Fruit fly (Drosophila melanogaster) whole organism, prepupa: ENCODE results near the gene Kua.
A peak's percentile ranks its signal among the peaks of the same experiment; 100 is the strongest.

ENCODE experiments used
- CG10631 ChIP-seq: fragments of 200-800 bp; sonication (Bioruptor generic); optimal IDR thresholded peaks from 2 replicates; lab custom pipeline; 2016; ENCODE audit warnings: missing biosample characterization, missing genetic modification characterization
- CG10669 ChIP-seq: fragments of 200-800 bp; sonication (Bioruptor generic); optimal IDR thresholded peaks from 3 replicates; lab custom pipeline; 2018; ENCODE audit warnings: missing biosample characterization, mild to moderate bottlenecking, missing genetic modification characterization, moderate library complexity
- CG3032 ChIP-seq: fragments of 200-800 bp; optimal IDR thresholded peaks from 2 replicates; lab custom pipeline; 2019; ENCODE audit warnings: missing biosample characterization, mild to moderate bottlenecking, missing genetic modification characterization, moderate library complexity
- CG32006 ChIP-seq: fragments of 200-800 bp; sonication (Bioruptor generic); optimal IDR thresholded peaks from 3 replicates; lab custom pipeline; 2017; ENCODE audit warnings: missing biosample characterization, mild to moderate bottlenecking, missing genetic modification characterization
- CG34406 ChIP-seq: fragments of 200-800 bp; sonication (Bioruptor generic); optimal IDR thresholded peaks from 3 replicates; lab custom pipeline; 2016; ENCODE audit warnings: missing biosample characterization, missing genetic modification characterization
- CG3919 ChIP-seq: fragments of 200-800 bp; sonication (Bioruptor generic); optimal IDR thresholded peaks from 3 replicates; lab custom pipeline; 2016; ENCODE audit warnings: missing biosample characterization, missing genetic modification characterization
- CG4318 ChIP-seq: fragments of 200-800 bp; sonication (Bioruptor generic); optimal IDR thresholded peaks from 3 replicates; lab custom pipeline; 2017; ENCODE audit warnings: missing biosample characterization, mild to moderate bottlenecking, missing genetic modification characterization
- CG6163 ChIP-seq: fragments of 200-800 bp; sonication (Bioruptor generic); IDR thresholded peaks from 3 replicates; pipeline ENCODE4 v1.3.6; 2022; ENCODE audit warnings: missing biosample characterization, missing genetic modification characterization
- CG6276 ChIP-seq: fragments of 200-800 bp; sonication (Bioruptor generic); optimal IDR thresholded peaks from 2 replicates; lab custom pipeline; 2017; ENCODE audit warnings: missing biosample characterization, mild to moderate bottlenecking, missing genetic modification characterization
- CG6792 ChIP-seq: fragments of 200-800 bp; sonication (Bioruptor generic); optimal IDR thresholded peaks from 3 replicates; lab custom pipeline; 2016; ENCODE audit warnings: missing biosample characterization, missing genetic modification characterization
- CG6808 ChIP-seq: fragments of 200-800 bp; sonication (Bioruptor generic); optimal IDR thresholded peaks from 3 replicates; lab custom pipeline; 2017; ENCODE audit warnings: missing biosample characterization, missing genetic modification characterization, mild to moderate bottlenecking, moderate library complexity, missing genetic modification reagents
- CG6854 ChIP-seq: fragments of 200-800 bp; sonication (Bioruptor generic); optimal IDR thresholded peaks from 2 replicates; lab custom pipeline; 2017; ENCODE audit warnings: missing biosample characterization, mild to moderate bottlenecking, missing genetic modification characterization
- CG7368 ChIP-seq: fragments of 200-800 bp; sonication (Bioruptor generic); optimal IDR thresholded peaks from 3 replicates; lab custom pipeline; 2016; ENCODE audit warnings: missing biosample characterization, missing genetic modification characterization
- CG8119 ChIP-seq: fragments of 200-800 bp; sonication (Bioruptor generic); IDR thresholded peaks from 3 replicates; pipeline ENCODE4 v1.3.6; 2022; ENCODE audit warnings: missing biosample characterization, missing genetic modification characterization
- CG9139 ChIP-seq: fragments of 200-800 bp; sonication (Bioruptor generic); optimal IDR thresholded peaks from 3 replicates; lab custom pipeline; 2017; ENCODE audit warnings: missing biosample characterization, mild to moderate bottlenecking, missing genetic modification characterization
- Eip75B ChIP-seq: fragments of 200-800 bp; sonication (Bioruptor generic); optimal IDR thresholded peaks from 3 replicates; lab custom pipeline; 2016; ENCODE audit warnings: missing biosample characterization, missing genetic modification characterization
- Eip78C ChIP-seq: fragments of 200-800 bp; sonication (Bioruptor generic); peaks from one replicate; lab custom pipeline; 2016; ENCODE audit warnings: missing biosample characterization, missing genetic modification characterization
- Eip93F ChIP-seq: fragments of 200-800 bp; sonication (Bioruptor generic); optimal IDR thresholded peaks from 2 replicates; lab custom pipeline; 2016; ENCODE audit warnings: missing biosample characterization, mild to moderate bottlenecking, missing genetic modification characterization
- Ets21C ChIP-seq: fragments of 200-800 bp; sonication (Bioruptor generic); optimal IDR thresholded peaks from 3 replicates; lab custom pipeline; 2016; ENCODE audit warnings: missing biosample characterization, missing genetic modification characterization
- Ets96B ChIP-seq: fragments of 200-800 bp; optimal IDR thresholded peaks from 2 replicates; lab custom pipeline; 2019; ENCODE audit warnings: missing biosample characterization, mild to moderate bottlenecking, missing genetic modification characterization, moderate library complexity
- Gug ChIP-seq: fragments of 200-800 bp; sonication (Bioruptor generic); IDR thresholded peaks from 2 replicates; pipeline ENCODE4 v1.3.6; 2022; ENCODE audit warnings: missing biosample characterization, missing genetic modification characterization
- Hr39 ChIP-seq: fragments of 200-800 bp; sonication (Bioruptor generic); optimal IDR thresholded peaks from 2 replicates; lab custom pipeline; 2016; ENCODE audit warnings: missing biosample characterization, missing genetic modification characterization
- Hr4 ChIP-seq: fragments of 200-800 bp; sonication (Bioruptor generic); optimal IDR thresholded peaks from 3 replicates; lab custom pipeline; 2016; ENCODE audit warnings: missing biosample characterization, missing genetic modification characterization
- Lpt ChIP-seq: fragments of 200-800 bp; sonication (Bioruptor generic); optimal IDR thresholded peaks from 3 replicates; lab custom pipeline; 2016; ENCODE audit warnings: missing biosample characterization, missing genetic modification characterization
- Met ChIP-seq: fragments of 200-800 bp; sonication (Bioruptor generic); optimal IDR thresholded peaks from 3 replicates; lab custom pipeline; 2016; ENCODE audit warnings: missing biosample characterization, missing genetic modification characterization
- OdsH ChIP-seq: fragments of 200-800 bp; sonication (Bioruptor generic); optimal IDR thresholded peaks from 3 replicates; lab custom pipeline; 2016; ENCODE audit warnings: missing biosample characterization, missing genetic modification characterization
- Sox102F ChIP-seq: fragments of 200-800 bp; sonication (Bioruptor generic); optimal IDR thresholded peaks from 2 replicates; lab custom pipeline; 2016; ENCODE audit warnings: missing biosample characterization, mild to moderate bottlenecking, missing genetic modification characterization
- Sox14 ChIP-seq: fragments of 200-800 bp; sonication (Bioruptor generic); optimal IDR thresholded peaks from 3 replicates; lab custom pipeline; 2016; ENCODE audit warnings: missing biosample characterization, missing genetic modification characterization
- achi ChIP-seq: fragments of 200-800 bp; sonication (Bioruptor generic); optimal IDR thresholded peaks from 3 replicates; lab custom pipeline; 2016; ENCODE audit warnings: missing biosample characterization, missing genetic modification characterization
- acj6 ChIP-seq: fragments of 200-800 bp; sonication (Bioruptor generic); optimal IDR thresholded peaks from 3 replicates; lab custom pipeline; 2016; ENCODE audit warnings: missing biosample characterization, missing genetic modification characterization
- cyc ChIP-seq: fragments of 200-800 bp; sonication (Bioruptor generic); optimal IDR thresholded peaks from 3 replicates; lab custom pipeline; 2016; ENCODE audit warnings: missing biosample characterization, missing genetic modification characterization
- dac ChIP-seq: fragments of 200-800 bp; sonication (Bioruptor generic); optimal IDR thresholded peaks from 2 replicates; lab custom pipeline; 2017; ENCODE audit warnings: missing biosample characterization, mild to moderate bottlenecking, missing genetic modification characterization
- dsx ChIP-seq: fragments of 200-800 bp; optimal IDR thresholded peaks from 3 replicates; lab custom pipeline; 2019; ENCODE audit warnings: missing biosample characterization, mild to moderate bottlenecking, missing genetic modification characterization, moderate library complexity; ENCODE audit not compliant: poor library complexity, severe bottlenecking
- eg ChIP-seq: fragments of 200-800 bp; sonication (Bioruptor generic); IDR thresholded peaks from 3 replicates; pipeline ENCODE4 v1.3.6; 2022; ENCODE audit warnings: missing biosample characterization, missing genetic modification characterization
- esn ChIP-seq: fragments of 200-800 bp; sonication (Bioruptor generic); optimal IDR thresholded peaks from 2 replicates; lab custom pipeline; 2016; ENCODE audit warnings: missing biosample characterization, mild to moderate bottlenecking, missing genetic modification characterization, moderate library complexity
- net ChIP-seq: fragments of 200-800 bp; sonication (Bioruptor generic); optimal IDR thresholded peaks from 3 replicates; lab custom pipeline; 2016; ENCODE audit warnings: missing biosample characterization, missing genetic modification characterization
- pdm3 ChIP-seq: fragments of 200-800 bp; sonication (Bioruptor generic); optimal IDR thresholded peaks from 3 replicates; lab custom pipeline; 2016; ENCODE audit warnings: missing biosample characterization, missing genetic modification characterization
- salr ChIP-seq, 2 experiments: fragments of 200-800 bp; sonication (Bioruptor generic); optimal IDR thresholded peaks; 3 replicates each; lab custom pipeline; 2016 to 2018; ENCODE audit warnings: missing biosample characterization in 2 of 2, missing genetic modification characterization in 2 of 2, mild to moderate bottlenecking in 1 of 2
- spab ChIP-seq: fragments of 200-800 bp; sonication (Bioruptor generic); optimal IDR thresholded peaks from 2 replicates; lab custom pipeline; 2017; ENCODE audit warnings: missing biosample characterization, mild to moderate bottlenecking, missing genetic modification characterization, missing genetic modification reagents
- ss ChIP-seq, 2 experiments: fragments of 200-800 bp; sonication (Bioruptor generic); optimal IDR thresholded peaks; 2 replicates in 1 of 2; 3 replicates in 1 of 2; lab custom pipeline; 2017 to 2018; ENCODE audit warnings: mild to moderate bottlenecking in 2 of 2, missing biosample characterization in 2 of 2, missing genetic modification characterization in 2 of 2, moderate library complexity in 1 of 2
- topi ChIP-seq: fragments of 200-800 bp; sonication (Bioruptor generic); optimal IDR thresholded peaks from 3 replicates; lab custom pipeline; 2016; ENCODE audit warnings: missing biosample characterization, missing genetic modification characterization
- vri ChIP-seq: fragments of 200-800 bp; sonication (Bioruptor generic); optimal IDR thresholded peaks from 3 replicates; lab custom pipeline; 2016; ENCODE audit warnings: missing biosample characterization, mild to moderate bottlenecking, missing genetic modification characterization

The Kua gene

dm6 chr2L:20120388-20121232, 23.2 kb downstream of the Kua start (continued):
- TF ChIP-seq Gug (GFP tag; lab: Robert Waterston, UW): peak; percentile 54
- TF ChIP-seq acj6 (GFP tag; lab: Kevin White, UChicago): peak; percentile 53
- TF ChIP-seq Eip78C (GFP tag; lab: Kevin White, UChicago): peak; percentile 89
- TF ChIP-seq OdsH (GFP tag; lab: Kevin White, UChicago): peak; percentile 32
- TF ChIP-seq topi: peak; percentile 47
- TF ChIP-seq Met (GFP tag; lab: Kevin White, UChicago): peak; percentile 39
- TF ChIP-seq Sox14 (GFP tag; lab: Kevin White, UChicago): peak; percentile 9
- peak; percentile 64 for TF ChIP-seq Sox102F (GFP tag; lab: Kevin White, UChicago)
- peak; percentile 86 for TF ChIP-seq cyc (GFP tag; lab: Kevin White, UChicago)
- peak; percentile 66 for TF ChIP-seq CG3919 (GFP tag; lab: Kevin White, UChicago)
- peak; percentile 60 for TF ChIP-seq CG6808 (GFP tag; lab: Kevin White, UChicago)
- peak; percentile 81 for TF ChIP-seq Hr39
- TF ChIP-seq eg: peak; percentile 61; the same call in 2 of the 3 replicates
- peak; percentile 49 for TF ChIP-seq Ets96B (tag; lab: Kevin White, UChicago)
- TF ChIP-seq CG6792: peak; percentile 51
- TF ChIP-seq ss (GFP tag; optimal IDR thresholded peaks at IDR 0.05; lab: Kevin White, UChicago): peak; percentile 51 to 56

- TF ChIP-seq Ets21C (GFP tag; lab: Kevin White, UChicago) (no peak), spab (GFP tag; lab: Kevin White, UChicago) (no peak), Ets96B (tag; lab: Kevin White, UChicago) (no peak), Hr39 (no peak), CG6854 (GFP tag; lab: Kevin White, UChicago) (no peak), CG6792 (no peak), pdm3 (no peak), vri (no peak), CG34406 (no peak)
Measured at dm6 chr2L:20121233-20121551, 23.8 kb downstream of the Kua start.

DNA sequence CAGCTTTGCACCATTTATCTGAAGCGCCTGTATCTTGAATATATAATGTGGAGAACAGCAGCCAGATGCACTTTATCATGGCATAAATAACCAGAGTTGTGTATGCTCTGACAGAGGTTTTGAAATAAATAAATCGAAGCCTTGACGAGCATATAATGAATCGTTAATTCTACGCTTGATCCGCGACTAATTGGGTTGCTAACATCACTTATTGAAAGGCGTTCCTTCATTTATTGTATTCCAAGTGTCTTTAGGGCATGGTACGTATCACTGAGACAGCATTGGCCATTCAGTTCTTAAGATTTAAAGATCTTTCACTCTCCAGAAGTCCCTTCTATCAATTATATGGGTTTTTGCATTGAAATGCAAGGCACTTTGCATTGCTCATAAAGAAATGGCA, 37.4 kb downstream of the Kua start, which contains the start of gene CG10651:
TSS of gene CG10651 (minus strand) at position 101 of the 400 bp plus-strand sequence.
- TF ChIP-seq CG6808 (GFP tag; lab: Kevin White, UChicago) (no peak), Hr4 (no peak), dac (no peak), acj6 (GFP tag; lab: Kevin White, UChicago) (no peak), CG7368 (GFP tag; lab: Kevin White, UChicago) (no peak), CG10669 (no peak), Lpt (GFP tag; lab: Kevin White, UChicago) (no peak), dsx (GFP tag; lab: Kevin White, UChicago) (no peak)
- TF ChIP-seq, all 60 proteins: peak for 0

- TF ChIP-seq CG4318 (no peak), pdm3 (peak; percentile 55), CG8119 (GFP tag; lab: Robert Waterston, UW) (peak; percentile 46; the same call in 1 of the 3 replicates), OdsH (GFP tag; lab: Kevin White, UChicago) (peak; percentile 38), CG10631 (peak; percentile 52), spab (GFP tag; lab: Kevin White, UChicago) (peak; percentile 35), net (GFP tag; lab: Kevin White, UChicago) (no peak), Ets21C (GFP tag; lab: Kevin White, UChicago) (no peak), vri (no peak), CG6808 (GFP tag; lab: Kevin White, UChicago) (peak; percentile 9), CG9139 (GFP tag; lab: Kevin White, UChicago) (no peak), Hr4 (peak; percentile 27), CG32006 (GFP tag; lab: Kevin White, UChicago) (peak; percentile 45), esn (GFP tag; lab: Kevin White, UChicago) (no peak), achi (peak; percentile 51), cyc (GFP tag; lab: Kevin White, UChicago) (peak; percentile 28), Eip75B (peak; percentile 55), Eip78C (GFP tag; lab: Kevin White, UChicago) (peak; percentile 82), salr (GFP tag; optimal IDR thresholded peaks at IDR 0.05; lab: Kevin White, UChicago) (peak in 1 of 2 experiments; percentile 6), Sox102F (GFP tag; lab: Kevin White, UChicago) (peak; percentile 29), ss (GFP tag; optimal IDR thresholded peaks at IDR 0.05; lab: Kevin White, UChicago) (peak in 1 of 2 experiments; percentile 45), CG6854 (GFP tag; lab: Kevin White, UChicago) (no peak), Eip93F (no peak), CG3032 (peak; percentile 51), topi (peak; percentile 13), Ets96B (tag; lab: Kevin White, UChicago) (peak; percentile 67), CG6163 (GFP tag; lab: Robert Waterston, UW) (peak; percentile 57; the same call in 2 of the 3 replicates), CG6276 (no peak)
Measured at dm6 chr2L:20146218-20146617, 48.8 kb downstream of the Kua start.
